Fruit fly (Drosophila melanogaster): Measurements from ENCODE around the gene CG31337.

dm6 chr3R:13548441-13548818 lies 3.2 kb upstream of the CG31337 start:
- no peak for TF ChIP-seq Myc (optimal IDR thresholded peaks at IDR 0.05)
- no peak for TF ChIP-seq h (optimal IDR thresholded peaks at IDR 0.05)
- TF ChIP-seq insv (optimal IDR thresholded peaks at IDR 0.05): no peak
- no peak for TF ChIP-seq ttk (optimal IDR thresholded peaks at IDR 0.05)
